Worm (Caenorhabditis elegans): Measurements from ENCODE around the gene prdm-14.
A peak's percentile ranks its signal among the peaks of the same experiment; 100 is the strongest.

Gene prdm-14

DNA sequence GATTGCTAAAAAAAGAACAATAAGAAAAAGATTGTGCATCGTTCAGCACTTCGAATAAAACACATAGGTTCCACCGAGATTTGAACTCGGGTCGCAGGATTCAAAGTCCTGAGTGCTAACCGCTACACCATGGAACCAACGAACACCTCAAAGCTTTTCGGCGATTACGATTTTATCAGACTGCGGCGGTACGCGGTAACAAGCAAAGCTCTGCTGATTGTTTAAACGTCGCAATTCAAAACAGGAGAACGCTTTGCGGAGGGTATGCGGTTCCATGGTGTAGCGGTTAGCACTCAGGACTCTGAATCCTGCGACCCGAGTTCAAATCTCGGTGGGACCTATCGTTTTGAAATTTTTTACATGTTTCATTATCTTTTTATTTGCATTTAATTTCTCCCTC is 44.5 kb downstream of the prdm-14 start:
- TF ChIP-seq pes-1 (GFP tag; IDR thresholded peaks at IDR 0.05): peak; percentile 55

DNA sequence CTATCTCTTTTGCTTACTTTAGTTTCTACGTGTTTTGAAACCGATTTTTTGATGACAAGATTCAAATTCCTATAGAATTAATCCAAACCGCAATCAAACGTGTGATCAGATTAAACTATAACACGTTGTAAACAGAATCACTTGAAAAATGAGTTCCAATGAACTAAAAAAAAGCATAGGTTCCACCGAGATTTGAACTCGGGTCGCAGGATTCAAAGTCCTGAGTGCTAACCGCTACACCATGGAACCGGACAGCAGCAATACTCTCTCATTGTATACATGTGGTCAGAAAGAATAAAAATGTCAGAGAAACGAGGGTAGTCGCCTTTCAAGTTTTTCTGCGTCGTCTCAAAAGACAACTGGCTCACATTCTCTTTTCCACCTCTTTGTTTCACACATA is 45.4 kb downstream of the prdm-14 start:
- TF ChIP-seq F13C5.2 (tag; optimal IDR thresholded peaks at IDR 0.05) (peak; percentile 19), B0310.2 (tag; optimal IDR thresholded peaks at IDR 0.05) (no peak), aly-1 (tag; optimal IDR thresholded peaks at IDR 0.05) (no peak), ceh-13 (GFP tag; optimal IDR thresholded peaks at IDR 0.05) (no peak), ceh-36 (tag; optimal IDR thresholded peaks at IDR 0.05) (peak; percentile 40), ets-7 (tag; optimal IDR thresholded peaks at IDR 0.05) (peak; percentile 9), flt-1 (GFP tag; IDR thresholded peaks at IDR 0.05) (peak; percentile 74), hmbx-1 (tag; optimal IDR thresholded peaks at IDR 0.05) (no peak), scrt-1 (GFP tag; IDR thresholded peaks at IDR 0.05) (peak; percentile 64), tra-4 (tag; optimal IDR thresholded peaks at IDR 0.05) (no peak), hnd-1 (tag; optimal IDR thresholded peaks at IDR 0.05) (peak; percentile 44), sea-1 (GFP tag; conservative IDR thresholded peaks at IDR 0.05) (peak; percentile 67; the same call in 1 of the 2 replicates), pes-1 (GFP tag; IDR thresholded peaks at IDR 0.05) (peak; percentile 85), tbx-11 (GFP tag; IDR thresholded peaks at IDR 0.05) (0 out of 2 replicates have a peak, but pooled peaks have one; percentile 7), hmg-4 (GFP tag; optimal IDR thresholded peaks at IDR 0.05) (peak; percentile 40), tbx-37 (GFP tag; conservative IDR thresholded peaks at IDR 0.05) (peak; percentile 66), ama-1 (optimal IDR thresholded peaks at IDR 0.05) (no peak)

DNA sequence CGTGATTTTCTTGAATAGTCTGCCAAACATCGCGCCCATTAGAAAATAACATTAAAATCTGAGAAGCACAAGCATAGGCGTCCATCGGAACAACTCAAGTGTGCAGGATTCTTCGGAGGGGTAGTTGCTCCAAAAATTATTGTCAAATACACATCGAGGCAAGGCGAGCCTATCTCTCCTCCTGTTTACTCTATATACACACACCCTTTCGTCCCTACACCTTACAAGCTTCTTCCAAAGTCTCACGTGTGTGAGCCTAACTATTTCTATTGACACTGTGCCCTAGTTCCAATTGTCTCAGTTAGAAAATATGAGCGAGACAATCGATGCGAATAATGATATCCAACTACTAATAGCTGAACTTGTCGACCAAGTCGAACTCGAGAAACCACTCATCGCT is 45.9 kb downstream of the prdm-14 start:
- no peak for TF ChIP-seq flt-1 (GFP tag; IDR thresholded peaks at IDR 0.05)
- TF ChIP-seq tbx-37 (GFP tag; conservative IDR thresholded peaks at IDR 0.05): no peak
- no peak for TF ChIP-seq F13C5.2 (tag; optimal IDR thresholded peaks at IDR 0.05)
- TF ChIP-seq pes-1 (GFP tag; IDR thresholded peaks at IDR 0.05): no peak
- no peak for TF ChIP-seq tra-4 (tag; optimal IDR thresholded peaks at IDR 0.05)
- TF ChIP-seq hmbx-1 (tag; optimal IDR thresholded peaks at IDR 0.05): no peak
- no peak for TF ChIP-seq ceh-13 (GFP tag; optimal IDR thresholded peaks at IDR 0.05)

DNA sequence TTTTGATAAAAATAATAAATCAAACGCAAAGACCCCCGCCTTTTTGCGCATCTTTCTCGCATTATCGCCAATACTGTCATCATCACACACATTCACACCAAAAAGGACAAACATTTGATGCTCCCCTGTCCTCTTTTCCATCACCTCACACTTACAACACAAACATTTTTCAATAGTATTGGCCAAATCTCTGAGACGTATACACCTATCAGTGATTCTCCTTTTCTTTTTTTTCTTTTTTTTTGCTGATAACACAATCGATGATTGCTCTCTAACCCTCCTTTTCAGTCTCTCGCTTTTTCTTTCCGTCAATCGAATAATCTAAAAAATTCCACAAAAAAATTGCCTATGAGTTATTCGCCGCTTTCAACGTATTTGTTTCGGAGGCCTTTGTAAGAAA is 50.8 kb downstream of the prdm-14 start:
- TF ChIP-seq hnd-1 (tag; optimal IDR thresholded peaks at IDR 0.05): no peak
- no peak for TF ChIP-seq ama-1 (optimal IDR thresholded peaks at IDR 0.05)
- TF ChIP-seq tbx-11 (GFP tag; IDR thresholded peaks at IDR 0.05): no peak
- TF ChIP-seq ets-7 (tag; optimal IDR thresholded peaks at IDR 0.05): no peak
- no peak for TF ChIP-seq F13C5.2 (tag; optimal IDR thresholded peaks at IDR 0.05)
- TF ChIP-seq ceh-36 (tag; optimal IDR thresholded peaks at IDR 0.05): no peak
- no peak for TF ChIP-seq aly-1 (tag; optimal IDR thresholded peaks at IDR 0.05)
- no peak for TF ChIP-seq sea-1 (GFP tag; conservative IDR thresholded peaks at IDR 0.05)
- no peak for TF ChIP-seq hmbx-1 (tag; optimal IDR thresholded peaks at IDR 0.05)
- no peak for TF ChIP-seq ceh-13 (GFP tag; optimal IDR thresholded peaks at IDR 0.05)
- TF ChIP-seq scrt-1 (GFP tag; IDR thresholded peaks at IDR 0.05): no peak
- TF ChIP-seq pes-1 (GFP tag; IDR thresholded peaks at IDR 0.05): no peak
- TF ChIP-seq tra-4 (tag; optimal IDR thresholded peaks at IDR 0.05): no peak
- TF ChIP-seq B0310.2 (tag; optimal IDR thresholded peaks at IDR 0.05): no peak

Measured in whole organism, early embryonic.